Worm (Caenorhabditis elegans) whole organism, L1 larva: ENCODE results near the gene mdh-1.
A peak's percentile ranks its signal among the peaks of the same experiment; 100 is the strongest.

Experiments used
- C34B4.2 ChIP-seq: sonication (generic microtip); optimal IDR thresholded peaks from 2 replicates; lab custom pipeline; 2017; ENCODE audit warnings: mild to moderate bottlenecking, missing genetic modification characterization, missing compliant biosample characterization
- F16B12.6 ChIP-seq: fragments of 150-350 bp; optimal IDR thresholded peaks from 2 replicates; lab custom pipeline; 2014; ENCODE audit warnings: missing biosample characterization, missing genetic modification characterization
- Y116A8C.19 ChIP-seq: sonication (generic microtip); optimal IDR thresholded peaks from 2 replicates; lab custom pipeline; 2016; ENCODE audit warnings: missing compliant biosample characterization, missing genetic modification characterization, borderline replicate concordance
- alr-1 ChIP-seq: fragments of 200-800 bp; sonication (Bioruptor generic); optimal IDR thresholded peaks from 2 replicates; lab custom pipeline; 2018; ENCODE audit warnings: borderline replicate concordance, mild to moderate bottlenecking, missing genetic modification characterization, missing compliant biosample characterization
- aly-2 ChIP-seq: fragments of 150-350 bp; optimal IDR thresholded peaks from 2 replicates; lab custom pipeline; 2014; ENCODE audit warnings: missing biosample characterization, missing genetic modification characterization
- blmp-1 ChIP-seq: fragments of 150-350 bp; optimal IDR thresholded peaks from 2 replicates; lab custom pipeline; 2014; ENCODE audit warnings: missing biosample characterization, missing genetic modification characterization
- ceh-63 ChIP-seq: fragments of 200-800 bp; sonication (Bioruptor generic); optimal IDR thresholded peaks from 2 replicates; lab custom pipeline; 2018; ENCODE audit warnings: mild to moderate bottlenecking, missing genetic modification characterization, missing compliant biosample characterization
- ceh-88 ChIP-seq: fragments of 200-800 bp; sonication (Bioruptor generic); IDR thresholded peaks from 2 replicates; pipeline ENCODE4 v1.3.6; 2022; ENCODE audit warnings: missing genetic modification characterization, missing compliant biosample characterization
- ceh-90 ChIP-seq: sonication (generic microtip); optimal IDR thresholded peaks from 2 replicates; lab custom pipeline; 2016; ENCODE audit warnings: missing genetic modification characterization, missing compliant biosample characterization
- ces-1 ChIP-seq: fragments of 150-350 bp; optimal IDR thresholded peaks from 2 replicates; lab custom pipeline; 2014; ENCODE audit warnings: missing biosample characterization, missing genetic modification reagents, missing genetic modification characterization
- efl-1 ChIP-seq, 4 experiments: fragments of 150-350 bp; optimal IDR thresholded peaks in 3 of 4; peaks in 1 of 4; 1 replicate in 1 of 4; 2 replicates in 3 of 4; lab custom pipeline; 2014; ENCODE audit warnings: missing biosample characterization in 2 of 4, missing genetic modification characterization in 2 of 4, missing genetic modification reagents in 2 of 4
- efl-3 ChIP-seq: fragments of 200-800 bp; sonication (Bioruptor generic); optimal IDR thresholded peaks from 2 replicates; lab custom pipeline; 2018; ENCODE audit warnings: mild to moderate bottlenecking, missing genetic modification characterization, missing compliant biosample characterization
- egl-13 ChIP-seq: sonication (generic microtip); optimal IDR thresholded peaks from 2 replicates; lab custom pipeline; 2016; ENCODE audit warnings: missing genotype, missing genetic modification reagents, missing genetic modification characterization, missing compliant biosample characterization
- egl-27 ChIP-seq, 2 experiments: fragments of 150-350 bp in 1 of 2; sonication (generic microtip); optimal IDR thresholded peaks; 3 replicates each; lab custom pipeline; 2017 to 2018; ENCODE audit warnings: missing biosample characterization in 2 of 2, missing genetic modification characterization in 2 of 2, missing genetic modification reagents in 2 of 2
- elt-2 ChIP-seq: sonication (generic microtip); optimal IDR thresholded peaks from 2 replicates; lab custom pipeline; 2016; ENCODE audit warnings: missing genetic modification characterization, mild to moderate bottlenecking, inconsistent platforms, missing compliant biosample characterization, missing genetic modification reagents
- fkh-10 ChIP-seq: sonication (generic microtip); optimal IDR thresholded peaks from 2 replicates; lab custom pipeline; 2017; ENCODE audit warnings: missing biosample characterization, missing genetic modification reagents, missing genetic modification characterization
- fkh-4 ChIP-seq: sonication (generic microtip); optimal IDR thresholded peaks from 2 replicates; lab custom pipeline; 2016; ENCODE audit warnings: missing compliant biosample characterization, missing genetic modification characterization, borderline replicate concordance
- fkh-8 ChIP-seq: sonication (generic microtip); optimal IDR thresholded peaks from 2 replicates; lab custom pipeline; 2016; ENCODE audit warnings: mild to moderate bottlenecking, missing genetic modification characterization, missing compliant biosample characterization
- fos-1 ChIP-seq: fragments of 150-350 bp; optimal IDR thresholded peaks from 2 replicates; lab custom pipeline; 2014; ENCODE audit warnings: missing biosample characterization, missing genetic modification characterization
- hlh-4 ChIP-seq: sonication (generic microtip); optimal IDR thresholded peaks from 2 replicates; lab custom pipeline; 2016; ENCODE audit warnings: mild to moderate bottlenecking, missing genetic modification characterization, missing compliant biosample characterization
- hpl-2 ChIP-seq: fragments of 150-350 bp; optimal IDR thresholded peaks from 2 replicates; lab custom pipeline; 2014; ENCODE audit warnings: missing biosample characterization, missing genetic modification reagents, missing genetic modification characterization
- irx-1 ChIP-seq: sonication (generic microtip); optimal IDR thresholded peaks from 2 replicates; lab custom pipeline; 2016; ENCODE audit warnings: missing genetic modification characterization, missing compliant biosample characterization
- isw-1 ChIP-seq: fragments of 200-800 bp; sonication (Bioruptor generic); IDR thresholded peaks from 2 replicates; pipeline ENCODE4 v1.3.6; 2022; ENCODE audit warnings: missing genetic modification characterization, missing compliant biosample characterization
- jun-1 ChIP-seq: fragments of 150-350 bp; optimal IDR thresholded peaks from 2 replicates; lab custom pipeline; 2014; ENCODE audit warnings: missing biosample characterization, missing genetic modification reagents, missing genetic modification characterization
- lin-13 ChIP-seq: fragments of 150-350 bp; optimal IDR thresholded peaks from 2 replicates; lab custom pipeline; 2014; ENCODE audit warnings: missing biosample characterization, missing genetic modification reagents, missing genetic modification characterization
- lsy-2 ChIP-seq, 2 experiments: fragments of 150-350 bp; optimal IDR thresholded peaks; 2 replicates each; lab custom pipeline; 2014; ENCODE audit warnings: missing biosample characterization in 2 of 2, missing genetic modification characterization in 2 of 2
- mab-9 ChIP-seq: fragments of 200-800 bp; sonication (Bioruptor generic); IDR thresholded peaks from 2 replicates; pipeline ENCODE4 v1.3.6; 2022; ENCODE audit warnings: missing genetic modification reagents, missing genetic modification characterization, missing compliant biosample characterization
- mef-2 ChIP-seq: fragments of 150-350 bp; optimal IDR thresholded peaks from 2 replicates; lab custom pipeline; 2014; ENCODE audit warnings: missing biosample characterization, missing genetic modification characterization
- nhr-11 ChIP-seq: fragments of 150-350 bp; optimal IDR thresholded peaks from 2 replicates; lab custom pipeline; 2014; ENCODE audit warnings: missing biosample characterization, missing genetic modification characterization
- nhr-12 ChIP-seq: sonication (generic microtip); optimal IDR thresholded peaks from 2 replicates; lab custom pipeline; 2017; ENCODE audit warnings: missing biosample characterization, missing genetic modification characterization
- nhr-19 ChIP-seq: fragments of 200-800 bp; sonication (Bioruptor generic); conservative IDR thresholded peaks from 2 replicates; pipeline ENCODE4 v1.3.6; 2022; ENCODE audit warnings: missing genetic modification characterization, missing compliant biosample characterization
- nhr-20 ChIP-seq: sonication (generic microtip); optimal IDR thresholded peaks from 2 replicates; lab custom pipeline; 2016; ENCODE audit warnings: mild to moderate bottlenecking, missing genetic modification characterization, missing compliant biosample characterization
- nhr-47 ChIP-seq: sonication (generic microtip); optimal IDR thresholded peaks from 2 replicates; lab custom pipeline; 2016; ENCODE audit warnings: mild to moderate bottlenecking, missing genetic modification characterization, moderate library complexity, missing compliant biosample characterization
- nhr-84 ChIP-seq: sonication (generic microtip); optimal IDR thresholded peaks from 2 replicates; lab custom pipeline; 2017; ENCODE audit warnings: missing biosample characterization, missing genetic modification characterization
- nhr-85 ChIP-seq: sonication (generic microtip); peaks from one replicate; lab custom pipeline; 2016; ENCODE audit warnings: missing genetic modification characterization, inconsistent platforms, missing compliant biosample characterization
- nhr-90 ChIP-seq: sonication (generic microtip); optimal IDR thresholded peaks from 2 replicates; lab custom pipeline; 2016; ENCODE audit warnings: mild to moderate bottlenecking, missing genetic modification characterization, missing compliant biosample characterization; ENCODE audit not compliant: poor library complexity
- pax-3 ChIP-seq: fragments of 200-800 bp; sonication (Bioruptor generic); optimal IDR thresholded peaks from 2 replicates; lab custom pipeline; 2018; ENCODE audit warnings: mild to moderate bottlenecking, missing genetic modification characterization, moderate library complexity, missing compliant biosample characterization
- pqm-1 ChIP-seq: sonication (generic microtip); optimal IDR thresholded peaks from 3 replicates; lab custom pipeline; 2017; ENCODE audit warnings: missing biosample characterization, missing genetic modification characterization
- rnt-1 ChIP-seq: sonication (generic microtip); optimal IDR thresholded peaks from 2 replicates; lab custom pipeline; 2016; ENCODE audit warnings: mild to moderate bottlenecking, missing genetic modification characterization, moderate library complexity, missing compliant biosample characterization
- snpc-4 ChIP-seq: fragments of 150-350 bp; optimal IDR thresholded peaks from 2 replicates; lab custom pipeline; 2014; ENCODE audit warnings: missing biosample characterization, missing genetic modification characterization
- snu-23 ChIP-seq: sonication (generic microtip); optimal IDR thresholded peaks from 2 replicates; lab custom pipeline; 2016; ENCODE audit warnings: missing genetic modification characterization, missing compliant biosample characterization
- sox-4 ChIP-seq: sonication (generic microtip); optimal IDR thresholded peaks from 2 replicates; lab custom pipeline; 2016; ENCODE audit warnings: missing genetic modification characterization, missing compliant biosample characterization
- sptf-1 ChIP-seq: fragments of 150-350 bp; optimal IDR thresholded peaks from 2 replicates; lab custom pipeline; 2014; ENCODE audit warnings: missing biosample characterization, missing genetic modification characterization
- sup-37 ChIP-seq: fragments of 200-800 bp; sonication (Bioruptor generic); optimal IDR thresholded peaks from 2 replicates; lab custom pipeline; 2018; ENCODE audit warnings: mild to moderate bottlenecking, missing genetic modification characterization, missing compliant biosample characterization
- swsn-7 ChIP-seq: sonication (generic microtip); optimal IDR thresholded peaks from 2 replicates; lab custom pipeline; 2016; ENCODE audit warnings: missing genetic modification characterization, missing compliant biosample characterization
- tlp-1 ChIP-seq: fragments of 150-350 bp; optimal IDR thresholded peaks from 2 replicates; lab custom pipeline; 2014; ENCODE audit warnings: missing biosample characterization, missing genetic modification characterization
- unc-30 ChIP-seq: sonication (generic microtip); optimal IDR thresholded peaks from 2 replicates; lab custom pipeline; 2017; ENCODE audit warnings: missing biosample characterization, missing genetic modification characterization
- unc-62 ChIP-seq: fragments of 150-350 bp; optimal IDR thresholded peaks from 2 replicates; lab custom pipeline; 2014; ENCODE audit warnings: missing biosample characterization, missing genetic modification reagents, missing genetic modification characterization
- unc-86 ChIP-seq: sonication (generic microtip); optimal IDR thresholded peaks from 2 replicates; lab custom pipeline; 2016; ENCODE audit warnings: missing genetic modification characterization, missing compliant biosample characterization
- unc-98 ChIP-seq: fragments of 200-800 bp; sonication (Bioruptor generic); IDR thresholded peaks from 2 replicates; pipeline ENCODE4 v1.3.6; 2022; ENCODE audit warnings: missing genetic modification characterization, missing compliant biosample characterization
- xbp-1 ChIP-seq: sonication (generic microtip); optimal IDR thresholded peaks from 2 replicates; lab custom pipeline; 2016; ENCODE audit warnings: missing genetic modification characterization, missing compliant biosample characterization
- zip-4 ChIP-seq: fragments of 200-800 bp; sonication (Bioruptor generic); optimal IDR thresholded peaks from 2 replicates; lab custom pipeline; 2018; ENCODE audit warnings: mild to moderate bottlenecking, missing genetic modification characterization, moderate library complexity, missing compliant biosample characterization
- ztf-11 ChIP-seq, 2 experiments: sonication (generic microtip); optimal IDR thresholded peaks; 2 replicates each; lab custom pipeline; 2016 to 2017; ENCODE audit warnings: missing genetic modification characterization in 2 of 2, missing biosample characterization in 1 of 2, missing compliant biosample characterization in 1 of 2
- ztf-4 ChIP-seq: fragments of 150-350 bp; optimal IDR thresholded peaks from 2 replicates; lab custom pipeline; 2014; ENCODE audit warnings: missing biosample characterization, missing genetic modification characterization

Gene mdh-1

DNA sequence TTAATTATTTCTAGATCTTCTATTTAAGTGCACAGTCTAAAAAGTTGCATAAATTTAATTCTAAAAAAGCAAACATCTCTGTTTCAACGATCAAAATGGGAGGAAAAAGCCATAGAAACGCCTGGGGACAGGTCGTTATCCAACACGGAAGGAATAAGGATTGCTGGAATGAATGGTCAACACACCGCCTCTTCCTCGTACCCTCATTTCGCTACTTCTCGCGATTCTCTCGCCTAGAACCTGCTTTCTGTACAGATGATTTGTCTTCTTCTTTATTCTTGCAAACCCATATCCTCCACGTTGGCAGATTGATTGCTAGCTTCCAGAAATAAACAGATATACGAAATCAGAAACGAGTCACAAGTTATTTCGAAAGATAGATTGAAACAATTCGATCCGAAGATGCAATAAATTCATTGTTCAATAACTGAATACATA is 1.4 kb downstream of the mdh-1 start, which contains the start of gene dpy-11 (continued):
- TF ChIP-seq ztf-4: peak; percentile 60
- TF ChIP-seq lsy-2 (tag; optimal IDR thresholded peaks at IDR 0.05; lab: Kevin White, UChicago): no peak
- no peak for TF ChIP-seq alr-1 (tag; lab: Kevin White, UChicago)
- TF ChIP-seq F16B12.6: no peak
- TF ChIP-seq pax-3 (tag; lab: Kevin White, UChicago): no peak
- no peak for TF ChIP-seq C34B4.2
- TF ChIP-seq nhr-47 (tag; lab: Kevin White, UChicago): peak; percentile 13
- TF ChIP-seq ces-1: no peak
- TF ChIP-seq lin-13 (GFP tag; lab: Kevin White, UChicago): no peak
- TF ChIP-seq efl-1 (optimal IDR thresholded peaks at IDR 0.05; lab: Kevin White, UChicago): no peak
- TF ChIP-seq efl-1 (GFP tag; optimal IDR thresholded peaks at IDR 0.05 in 1 of 2; lab: Kevin White, UChicago): peak in 1 of 2 experiments; percentile 89
- TF ChIP-seq nhr-12 (tag; lab: Kevin White, UChicago): no peak
- TF ChIP-seq zip-4 (GFP tag; lab: Kevin White, UChicago): no peak
- no peak for TF ChIP-seq egl-27 (tag; optimal IDR thresholded peaks at IDR 0.05; lab: Kevin White, UChicago)
- TF ChIP-seq ztf-11 (tag; optimal IDR thresholded peaks at IDR 0.05; lab: Kevin White, UChicago): no peak
- no peak for TF ChIP-seq ceh-88 (GFP tag; lab: Robert Waterston, UW)
- TF ChIP-seq ceh-63 (GFP tag; lab: Kevin White, UChicago): no peak
- no peak for TF ChIP-seq xbp-1 (tag; lab: Kevin White, UChicago)
- TF ChIP-seq sox-4 (tag; lab: Kevin White, UChicago): no peak
- peak; percentile 44 for TF ChIP-seq nhr-90
- no peak for TF ChIP-seq Y116A8C.19 (tag; lab: Kevin White, UChicago)
- TF ChIP-seq swsn-7: peak; percentile 24
- peak; percentile 38 for TF ChIP-seq blmp-1 (tag; lab: Kevin White, UChicago)
- TF ChIP-seq tlp-1 (tag; lab: Kevin White, UChicago): no peak
- TF ChIP-seq nhr-20: no peak
- TF ChIP-seq egl-13: no peak
- TF ChIP-seq aly-2 (tag; lab: Kevin White, UChicago): peak; percentile 77
- peak; percentile 44; the same call in 1 of the 2 replicates for TF ChIP-seq nhr-19
- TF ChIP-seq unc-86: no peak
- no peak for TF ChIP-seq unc-98 (GFP tag; lab: Robert Waterston, UW)
- TF ChIP-seq snpc-4 (tag; lab: Kevin White, UChicago): no peak
- TF ChIP-seq fkh-8 (tag; lab: Kevin White, UChicago): no peak
- no peak for TF ChIP-seq pqm-1 (tag; lab: Kevin White, UChicago)
- TF ChIP-seq isw-1 (GFP tag; lab: Robert Waterston, UW): no peak
- TF ChIP-seq nhr-84 (tag; lab: Kevin White, UChicago): no peak
- TF ChIP-seq ceh-90: no peak
- no peak for TF ChIP-seq efl-3 (GFP tag; lab: Kevin White, UChicago)
- peak; percentile 65 for TF ChIP-seq snu-23
- TF ChIP-seq nhr-11 (tag; lab: Kevin White, UChicago): no peak
- TF ChIP-seq sptf-1 (tag; lab: Kevin White, UChicago): no peak
- no peak for TF ChIP-seq mab-9 (GFP tag; lab: Robert Waterston, UW)
- no peak for TF ChIP-seq fkh-10 (GFP tag; lab: Kevin White, UChicago)
- peak; percentile 70 for TF ChIP-seq nhr-85 (tag; lab: Kevin White, UChicago)
- TF ChIP-seq fkh-4 (tag; lab: Kevin White, UChicago): no peak
- TF ChIP-seq hpl-2 (GFP tag; lab: Kevin White, UChicago): no peak
- no peak for TF ChIP-seq fos-1 (tag; lab: Kevin White, UChicago)
- no peak for TF ChIP-seq unc-62
- TF ChIP-seq hlh-4 (tag; lab: Kevin White, UChicago): no peak
- no peak for TF ChIP-seq unc-30 (tag; lab: Kevin White, UChicago)
- TF ChIP-seq mef-2 (tag; lab: Kevin White, UChicago): no peak
- no peak for TF ChIP-seq elt-2 (tag; lab: Kevin White, UChicago)
- TF ChIP-seq rnt-1: peak; percentile 23
- TF ChIP-seq jun-1: no peak
- TF ChIP-seq irx-1 (tag; lab: Kevin White, UChicago): no peak
- no peak for TF ChIP-seq sup-37 (GFP tag; lab: Kevin White, UChicago)
